Worm (Caenorhabditis elegans) whole organism, L4 larva: Measurements from ENCODE around the gene clec-52.

Source experiments
- F10B5.3 ChIP-seq: sonication (generic microtip); optimal IDR thresholded peaks from 2 replicates; lab custom pipeline; 2016; ENCODE audit warnings: mild to moderate bottlenecking, missing genetic modification characterization, missing compliant biosample characterization
- F26F4.8 ChIP-seq: fragments of 200-800 bp; sonication (Bioruptor generic); conservative IDR thresholded peaks from 2 replicates; pipeline ENCODE4 v1.3.6; 2022; ENCODE audit warnings: missing genetic modification characterization, missing compliant biosample characterization
- F37D6.2 ChIP-seq: sonication (generic microtip); optimal IDR thresholded peaks from 2 replicates; lab custom pipeline; 2016; ENCODE audit warnings: mild to moderate bottlenecking, missing genetic modification characterization, missing compliant biosample characterization
- F44E2.7 ChIP-seq: fragments of 200-800 bp; sonication (Bioruptor generic); IDR thresholded peaks from 2 replicates; pipeline ENCODE4 v2.1.2; 2022; ENCODE audit warnings: missing genetic modification characterization, missing compliant biosample characterization
- F49E8.2 ChIP-seq: sonication (generic microtip); optimal IDR thresholded peaks from 2 replicates; lab custom pipeline; 2016; ENCODE audit warnings: missing compliant biosample characterization, mild to moderate bottlenecking, missing genetic modification characterization, borderline replicate concordance
- T20F7.1 ChIP-seq: fragments of 200-800 bp; sonication (Bioruptor generic); optimal IDR thresholded peaks from 2 replicates; lab custom pipeline; 2018; ENCODE audit warnings: mild to moderate bottlenecking, missing genetic modification characterization, missing compliant biosample characterization
- ZK337.2 ChIP-seq: fragments of 200-800 bp; sonication (Bioruptor generic); IDR thresholded peaks from 2 replicates; pipeline ENCODE4 v1.3.6; 2022; ENCODE audit warnings: missing genetic modification reagents, missing genetic modification characterization, missing compliant biosample characterization
- aha-1 ChIP-seq: fragments of 150-350 bp; peaks from one replicate; lab custom pipeline; 2014; ENCODE audit warnings: missing biosample characterization, missing genetic modification characterization
- ama-1 ChIP-seq: fragments of 150-350 bp; optimal IDR thresholded peaks from 2 replicates; lab custom pipeline; 2014; ENCODE audit warnings: inconsistent platforms, mixed read lengths
- ceh-20 ChIP-seq: fragments of 200-800 bp; sonication (Bioruptor generic); IDR thresholded peaks from 2 replicates; pipeline ENCODE4 v1.3.6; 2022; ENCODE audit warnings: missing genetic modification reagents, missing genetic modification characterization, missing compliant biosample characterization
- ceh-62 ChIP-seq: sonication (generic microtip); optimal IDR thresholded peaks from 2 replicates; lab custom pipeline; 2017; ENCODE audit warnings: missing biosample characterization, missing genetic modification characterization
- ctbp-1 ChIP-seq: fragments of 200-800 bp; sonication (Bioruptor generic); IDR thresholded peaks from 2 replicates; pipeline ENCODE4 v1.3.6; 2022; ENCODE audit warnings: missing genetic modification reagents, missing genetic modification characterization, missing compliant biosample characterization
- daf-8 ChIP-seq: fragments of 200-800 bp; sonication (Bioruptor generic); IDR thresholded peaks from 2 replicates; pipeline ENCODE4 v1.3.6; 2022; ENCODE audit warnings: missing genetic modification characterization, missing compliant biosample characterization
- dmd-8 ChIP-seq: fragments of 200-800 bp; sonication (Bioruptor generic); IDR thresholded peaks from 2 replicates; pipeline ENCODE4 v1.3.6; 2022; ENCODE audit warnings: missing genetic modification characterization, missing compliant biosample characterization
- dmd-9 ChIP-seq: fragments of 200-800 bp; sonication (Bioruptor generic); IDR thresholded peaks from 2 replicates; pipeline ENCODE4 v1.3.6; 2022; ENCODE audit warnings: missing genetic modification reagents, missing genetic modification characterization, missing compliant biosample characterization
- dpl-1 ChIP-seq: fragments of 150-350 bp; optimal IDR thresholded peaks from 2 replicates; lab custom pipeline; 2014; ENCODE audit warnings: missing biosample characterization, missing genetic modification reagents, missing genetic modification characterization
- dve-1 ChIP-seq: sonication (generic microtip); optimal IDR thresholded peaks from 2 replicates; lab custom pipeline; 2017; ENCODE audit warnings: antibody characterized with exemption, mild to moderate bottlenecking, missing genetic modification characterization, missing compliant biosample characterization; ENCODE audit not compliant: insufficient read depth
- egl-27 ChIP-seq: sonication (generic microtip); optimal IDR thresholded peaks from 3 replicates; lab custom pipeline; 2017; ENCODE audit warnings: missing biosample characterization, missing genetic modification reagents, missing genetic modification characterization
- egl-43 ChIP-seq: fragments of 200-800 bp; sonication (Bioruptor generic); IDR thresholded peaks from 2 replicates; pipeline ENCODE4 v1.3.6; 2022; ENCODE audit warnings: missing genetic modification reagents, missing genetic modification characterization, missing compliant biosample characterization
- fkh-10 ChIP-seq: fragments of 150-350 bp; optimal IDR thresholded peaks from 2 replicates; lab custom pipeline; 2014; ENCODE audit warnings: missing biosample characterization, missing genetic modification reagents, missing genetic modification characterization
- gei-8 ChIP-seq: fragments of 200-800 bp; sonication (Bioruptor generic); optimal IDR thresholded peaks from 2 replicates; lab custom pipeline; 2018; ENCODE audit warnings: mild to moderate bottlenecking, missing genetic modification characterization, missing compliant biosample characterization
- hlh-30 ChIP-seq: sonication (generic microtip); optimal IDR thresholded peaks from 2 replicates; lab custom pipeline; 2017; ENCODE audit warnings: antibody characterized with exemption, mild to moderate bottlenecking, missing genetic modification characterization, missing compliant biosample characterization; ENCODE audit not compliant: insufficient read depth
- lin-1 ChIP-seq: fragments of 200-800 bp; sonication (Bioruptor generic); IDR thresholded peaks from 2 replicates; pipeline ENCODE4 v1.3.6; 2022; ENCODE audit warnings: missing genetic modification reagents, missing genetic modification characterization, missing compliant biosample characterization
- lin-13 ChIP-seq: fragments of 150-350 bp; optimal IDR thresholded peaks from 2 replicates; lab custom pipeline; 2014; ENCODE audit warnings: missing biosample characterization, missing genetic modification reagents, missing genetic modification characterization
- lin-29 ChIP-seq: fragments of 200-800 bp; sonication (Bioruptor generic); IDR thresholded peaks from 2 replicates; pipeline ENCODE4 v1.3.6; 2022; ENCODE audit warnings: missing genetic modification reagents, missing genetic modification characterization, missing compliant biosample characterization
- madf-5 ChIP-seq, 2 experiments: fragments of 200-800 bp; sonication (Bioruptor generic); IDR thresholded peaks; 2 replicates each; pipeline ENCODE4 v1.3.6; 2022; ENCODE audit warnings: missing compliant biosample characterization in 2 of 2, missing genetic modification characterization in 2 of 2
- mdt-29 ChIP-seq: fragments of 200-800 bp; sonication (Bioruptor generic); IDR thresholded peaks from 2 replicates; pipeline ENCODE4 v1.3.6; 2022; ENCODE audit warnings: missing genetic modification reagents, missing genetic modification characterization, missing compliant biosample characterization
- mxl-2 ChIP-seq: fragments of 200-800 bp; sonication (Bioruptor generic); conservative IDR thresholded peaks from 2 replicates; pipeline ENCODE4 v1.3.6; 2022; ENCODE audit warnings: missing genetic modification reagents, missing genetic modification characterization, missing compliant biosample characterization
- mxl-3 ChIP-seq: fragments of 200-800 bp; sonication (Bioruptor generic); optimal IDR thresholded peaks from 2 replicates; lab custom pipeline; 2018; ENCODE audit warnings: mild to moderate bottlenecking, missing genetic modification characterization, missing compliant biosample characterization
- nhr-102 ChIP-seq: sonication (generic microtip); optimal IDR thresholded peaks from 2 replicates; lab custom pipeline; 2016; ENCODE audit warnings: mild to moderate bottlenecking, missing genetic modification characterization, moderate library complexity, missing compliant biosample characterization
- nhr-111 ChIP-seq: fragments of 200-800 bp; sonication (Bioruptor generic); optimal IDR thresholded peaks from 2 replicates; lab custom pipeline; 2018; ENCODE audit warnings: mild to moderate bottlenecking, missing genetic modification characterization, missing compliant biosample characterization
- nhr-48 ChIP-seq: sonication (generic microtip); optimal IDR thresholded peaks from 2 replicates; lab custom pipeline; 2016; ENCODE audit warnings: mild to moderate bottlenecking, missing genetic modification characterization, missing compliant biosample characterization
- php-3 ChIP-seq: fragments of 200-800 bp; sonication (Bioruptor generic); IDR thresholded peaks from 2 replicates; pipeline ENCODE4 v1.3.6; 2022; ENCODE audit warnings: missing genetic modification reagents, missing genetic modification characterization, missing compliant biosample characterization
- rbr-2 ChIP-seq: sonication (generic microtip); optimal IDR thresholded peaks from 2 replicates; lab custom pipeline; 2016; ENCODE audit warnings: missing genotype, missing genetic modification characterization, missing compliant biosample characterization
- sdz-12 ChIP-seq: fragments of 200-800 bp; sonication (Bioruptor generic); optimal IDR thresholded peaks from 2 replicates; lab custom pipeline; 2018; ENCODE audit warnings: mild to moderate bottlenecking, missing genetic modification characterization, missing compliant biosample characterization
- set-16 ChIP-seq: fragments of 200-800 bp; sonication (Bioruptor generic); IDR thresholded peaks from 2 replicates; pipeline ENCODE4 v1.3.6; 2022; ENCODE audit warnings: missing genetic modification reagents, missing genetic modification characterization, missing compliant biosample characterization
- snpc-1.2 ChIP-seq: fragments of 200-800 bp; sonication (Bioruptor generic); IDR thresholded peaks from 2 replicates; pipeline ENCODE4 v1.3.6; 2022; ENCODE audit warnings: missing genetic modification reagents, missing genetic modification characterization, missing compliant biosample characterization
- spr-1 ChIP-seq: sonication (generic microtip); optimal IDR thresholded peaks from 2 replicates; lab custom pipeline; 2016; ENCODE audit warnings: mild to moderate bottlenecking, missing genetic modification characterization, missing compliant biosample characterization
- tra-1 ChIP-seq: fragments of 200-800 bp; sonication (Bioruptor generic); IDR thresholded peaks from 2 replicates; pipeline ENCODE4 v1.3.6; 2022; ENCODE audit warnings: missing genetic modification reagents, missing genetic modification characterization, missing compliant biosample characterization
- unc-130 ChIP-seq: sonication (generic microtip); optimal IDR thresholded peaks from 2 replicates; lab custom pipeline; 2016; ENCODE audit warnings: missing genetic modification reagents, missing genetic modification characterization, missing compliant biosample characterization
- vab-7 ChIP-seq: fragments of 200-800 bp; sonication (Bioruptor generic); IDR thresholded peaks from 2 replicates; pipeline ENCODE4 v1.3.6; 2022; ENCODE audit warnings: missing genetic modification reagents, missing genetic modification characterization, missing compliant biosample characterization
- zag-1 ChIP-seq: fragments of 150-350 bp; optimal IDR thresholded peaks from 2 replicates; lab custom pipeline; 2014; ENCODE audit warnings: missing biosample characterization, missing genetic modification characterization
- zfp-3 ChIP-seq: fragments of 200-800 bp; sonication (Bioruptor generic); conservative IDR thresholded peaks from 2 replicates; pipeline ENCODE4 v1.3.6; 2022; ENCODE audit warnings: missing genetic modification reagents, missing genetic modification characterization, missing compliant biosample characterization
- zip-2 ChIP-seq: fragments of 150-350 bp; optimal IDR thresholded peaks from 2 replicates; lab custom pipeline; 2014; ENCODE audit warnings: missing biosample characterization, missing genetic modification characterization
- ztf-11 ChIP-seq: fragments of 150-350 bp; optimal IDR thresholded peaks from 2 replicates; lab custom pipeline; 2014; ENCODE audit warnings: missing biosample characterization, missing genetic modification characterization
- ztf-7 ChIP-seq: fragments of 150-350 bp; optimal IDR thresholded peaks from 2 replicates; lab custom pipeline; 2014; ENCODE audit warnings: missing biosample characterization, missing genetic modification characterization

Gene clec-52

ce11 chrIV:8136005-8136512 is 32.5 kb downstream of the clec-52 start, which contains the start of the genes isp-1 and islo-1 (continued):
- no peak for TF ChIP-seq F26F4.8 (GFP tag; lab: Robert Waterston, UW)
- TF ChIP-seq T20F7.1 (GFP tag; lab: Kevin White, UChicago) = no peak
- no peak for TF ChIP-seq gei-8 (GFP tag; lab: Kevin White, UChicago)
- no peak for TF ChIP-seq ctbp-1
- no peak for TF ChIP-seq set-16 (GFP tag; lab: Robert Waterston, UW)
- peak; percentile 56 for TF ChIP-seq dpl-1 (GFP tag; lab: Kevin White, UChicago)
- TF ChIP-seq ceh-20 (GFP tag; lab: Robert Waterston, UW) = no peak
- TF ChIP-seq lin-29 = no peak
- no peak for TF ChIP-seq nhr-111 (GFP tag; lab: Kevin White, UChicago)
- no peak for TF ChIP-seq sdz-12 (GFP tag; lab: Kevin White, UChicago)
- TF ChIP-seq lin-1 (GFP tag; lab: Robert Waterston, UW) = no peak
- no peak for TF ChIP-seq F49E8.2 (tag; lab: Kevin White, UChicago)
- TF ChIP-seq ztf-7 (tag; lab: Kevin White, UChicago) = no peak
- no peak for TF ChIP-seq zip-2 (tag; lab: Kevin White, UChicago)
- peak; percentile 75 for TF ChIP-seq ama-1 (lab: Kevin White, UChicago)
- no peak for TF ChIP-seq snpc-1.2 (GFP tag; lab: Robert Waterston, UW)
- TF ChIP-seq lin-13 = peak; percentile 27
- TF ChIP-seq zfp-3 = no peak
- TF ChIP-seq dmd-9 = no peak
- no peak for TF ChIP-seq ZK337.2 (GFP tag; lab: Robert Waterston, UW)
- TF ChIP-seq mxl-2 (GFP tag; lab: Robert Waterston, UW) = no peak
- no peak for TF ChIP-seq madf-5 (GFP tag; IDR thresholded peaks at IDR 0.05; lab: Robert Waterston, UW)
- TF ChIP-seq rbr-2 (tag; lab: Kevin White, UChicago) = peak; percentile 29
- TF ChIP-seq zag-1 (tag; lab: Kevin White, UChicago) = no peak
- peak; percentile 82 for TF ChIP-seq hlh-30 (tag; lab: Kevin White, UChicago)
- no peak for TF ChIP-seq daf-8
- TF ChIP-seq mdt-29 (GFP tag; lab: Robert Waterston, UW) = no peak
- TF ChIP-seq aha-1 = peak; percentile 91
- no peak for TF ChIP-seq ztf-11
- TF ChIP-seq mxl-3 = peak; percentile 11
- peak; percentile 57 for TF ChIP-seq dve-1 (tag; lab: Kevin White, UChicago)
- TF ChIP-seq F44E2.7 (GFP tag; lab: Robert Waterston, UW) = no peak
- no peak for TF ChIP-seq F10B5.3
- TF ChIP-seq dmd-8 (GFP tag; lab: Robert Waterston, UW) = no peak
- no peak for TF ChIP-seq nhr-102
- TF ChIP-seq php-3 (GFP tag; lab: Robert Waterston, UW) = no peak
- TF ChIP-seq ceh-62 (tag; lab: Kevin White, UChicago) = no peak
- TF ChIP-seq egl-43 = no peak
- no peak for TF ChIP-seq tra-1
- no peak for TF ChIP-seq fkh-10 (GFP tag; lab: Kevin White, UChicago)
- no peak for TF ChIP-seq nhr-48 (tag; lab: Kevin White, UChicago)
- TF ChIP-seq vab-7 (GFP tag; lab: Robert Waterston, UW) = no peak
- no peak for TF ChIP-seq spr-1
- no peak for TF ChIP-seq F37D6.2 (tag; lab: Kevin White, UChicago)
- peak; percentile 35 for TF ChIP-seq unc-130 (GFP tag; lab: Kevin White, UChicago)
- no peak for TF ChIP-seq egl-27 (tag; lab: Kevin White, UChicago)
